Fruit fly (Drosophila melanogaster) whole organism, embryonic: ENCODE results near the gene CCT7.
A peak's percentile ranks its signal among the peaks of the same experiment; 100 is the strongest.

Experiments
- Atf6 ChIP-seq: fragments of 200-800 bp; sonication (Bioruptor generic); IDR thresholded peaks from 2 replicates; pipeline ENCODE4 v1.3.6; 2022; ENCODE audit warnings: missing biosample characterization, missing genetic modification characterization
- B-H1 ChIP-seq: fragments of 200-800 bp; sonication (Bioruptor generic); IDR thresholded peaks from 3 replicates; pipeline ENCODE4 v1.3.6; 2022; ENCODE audit warnings: missing biosample characterization, missing genetic modification characterization
- BEAF-32 ChIP-seq: fragments of 200-800 bp; sonication (Bioruptor generic); optimal IDR thresholded peaks from 3 replicates; lab custom pipeline; 2017; ENCODE audit warnings: missing biosample characterization, missing genetic modification characterization, mild to moderate bottlenecking, moderate library complexity, missing genetic modification reagents
- CG10565 ChIP-seq: fragments of 200-800 bp; sonication (Bioruptor generic); optimal IDR thresholded peaks from 3 replicates; lab custom pipeline; 2016; ENCODE audit warnings: missing biosample characterization, mild to moderate bottlenecking, missing genetic modification characterization
- CG10654 ChIP-seq: fragments of 200-800 bp; sonication (Bioruptor generic); optimal IDR thresholded peaks from 2 replicates; lab custom pipeline; 2016; ENCODE audit warnings: missing biosample characterization, missing genetic modification characterization
- CG11560 ChIP-seq: fragments of 200-800 bp; sonication (Bioruptor generic); IDR thresholded peaks from 3 replicates; pipeline ENCODE4 v1.3.6; 2022; ENCODE audit warnings: missing biosample characterization, missing genetic modification characterization
- CG12104 ChIP-seq: fragments of 200-800 bp; sonication (Bioruptor generic); optimal IDR thresholded peaks from 3 replicates; lab custom pipeline; 2016; ENCODE audit warnings: missing biosample characterization, missing genetic modification characterization
- CG12659 ChIP-seq: fragments of 200-800 bp; sonication (Bioruptor generic); optimal IDR thresholded peaks from 3 replicates; lab custom pipeline; 2017; ENCODE audit warnings: mild to moderate bottlenecking, missing biosample characterization, missing genetic modification reagents, missing genetic modification characterization
- CG13775 ChIP-seq: fragments of 200-800 bp; sonication (Bioruptor generic); optimal IDR thresholded peaks from 3 replicates; lab custom pipeline; 2017; ENCODE audit warnings: missing biosample characterization, mild to moderate bottlenecking, missing genetic modification characterization
- CG14860 ChIP-seq: fragments of 200-800 bp; sonication (Bioruptor generic); IDR thresholded peaks from 3 replicates; pipeline ENCODE4 v1.3.6; 2022; ENCODE audit warnings: missing biosample characterization, missing genetic modification characterization; ENCODE audit not compliant: partially characterized antibody
- CG17359 ChIP-seq: fragments of 200-800 bp; sonication (Bioruptor generic); optimal IDR thresholded peaks from 3 replicates; lab custom pipeline; 2018; ENCODE audit warnings: missing biosample characterization, mild to moderate bottlenecking, missing genetic modification characterization, moderate library complexity
- CG17612 ChIP-seq: fragments of 200-800 bp; sonication (Bioruptor generic); IDR thresholded peaks from 2 replicates; pipeline ENCODE4 v1.3.6; 2022; ENCODE audit warnings: missing biosample characterization, missing genetic modification characterization
- CG18764 ChIP-seq: fragments of 200-800 bp; sonication (Bioruptor generic); optimal IDR thresholded peaks from 3 replicates; lab custom pipeline; 2016; ENCODE audit warnings: missing biosample characterization, missing genetic modification characterization
- CG2129 ChIP-seq: fragments of 200-800 bp; sonication (Bioruptor generic); IDR thresholded peaks from 2 replicates; pipeline ENCODE4 v1.3.6; 2022; ENCODE audit warnings: missing biosample characterization, missing genetic modification characterization; ENCODE audit not compliant: partially characterized antibody
- CG30020 ChIP-seq: fragments of 200-800 bp; optimal IDR thresholded peaks from 2 replicates; lab custom pipeline; 2019; ENCODE audit warnings: missing biosample characterization, mild to moderate bottlenecking, missing genetic modification characterization, moderate library complexity
- CG32772 ChIP-seq: fragments of 200-800 bp; sonication (Bioruptor generic); IDR thresholded peaks from 2 replicates; pipeline ENCODE4 v1.3.6; 2022; ENCODE audit warnings: missing biosample characterization, missing genetic modification characterization
- CG33557 ChIP-seq: fragments of 200-800 bp; sonication (Bioruptor generic); optimal IDR thresholded peaks from 2 replicates; lab custom pipeline; 2019; ENCODE audit warnings: missing biosample characterization, mild to moderate bottlenecking, missing genetic modification characterization, moderate library complexity
- CG34224 ChIP-seq: fragments of 200-800 bp; sonication (Bioruptor generic); IDR thresholded peaks from 3 replicates; pipeline ENCODE4 v1.3.6; 2022; ENCODE audit warnings: missing biosample characterization, missing genetic modification characterization; ENCODE audit not compliant: partially characterized antibody
- CG34376 ChIP-seq: fragments of 200-800 bp; sonication (Bioruptor generic); optimal IDR thresholded peaks from 2 replicates; lab custom pipeline; 2018; ENCODE audit warnings: missing biosample characterization, mild to moderate bottlenecking, missing genetic modification characterization
- CG34422 ChIP-seq: fragments of 200-800 bp; sonication (Bioruptor generic); IDR thresholded peaks from 3 replicates; pipeline ENCODE4 v1.3.6; 2022; ENCODE audit warnings: missing biosample characterization, missing genetic modification characterization
- CG3838 ChIP-seq: fragments of 200-800 bp; sonication (Bioruptor generic); optimal IDR thresholded peaks from 3 replicates; lab custom pipeline; 2016; ENCODE audit warnings: missing biosample characterization, missing genetic modification characterization
- CG4282 ChIP-seq: fragments of 200-800 bp; sonication (Bioruptor generic); optimal IDR thresholded peaks from 2 replicates; lab custom pipeline; 2016; ENCODE audit warnings: missing biosample characterization, missing genetic modification characterization
- CG4360 ChIP-seq: fragments of 200-800 bp; sonication (Bioruptor generic); IDR thresholded peaks from 2 replicates; pipeline ENCODE4 v1.3.6; 2022; ENCODE audit warnings: missing biosample characterization, missing genetic modification characterization
- CG5953 ChIP-seq: fragments of 200-800 bp; sonication (Bioruptor generic); IDR thresholded peaks from 2 replicates; pipeline ENCODE4 v1.3.6; 2022; ENCODE audit warnings: missing biosample characterization, missing genetic modification characterization
- CG7357 ChIP-seq: fragments of 200-800 bp; sonication (Bioruptor generic); IDR thresholded peaks from 3 replicates; pipeline ENCODE4 v1.3.6; 2022; ENCODE audit warnings: missing biosample characterization, missing genetic modification characterization
- CG7786 ChIP-seq: fragments of 200-800 bp; sonication (Bioruptor generic); optimal IDR thresholded peaks from 2 replicates; lab custom pipeline; 2016; ENCODE audit warnings: missing biosample characterization, missing genetic modification characterization
- Gug ChIP-seq: fragments of 200-800 bp; sonication (Bioruptor generic); IDR thresholded peaks from 4 replicates; pipeline ENCODE4 v1.3.6; 2022; ENCODE audit warnings: missing biosample characterization, missing genetic modification characterization
- HmgD ChIP-seq: fragments of 200-800 bp; sonication (Bioruptor generic); optimal IDR thresholded peaks from 3 replicates; lab custom pipeline; 2016; ENCODE audit warnings: missing biosample characterization, missing genetic modification characterization
- Lhr ChIP-seq: fragments of 200-800 bp; sonication (Bioruptor generic); optimal IDR thresholded peaks from 3 replicates; lab custom pipeline; 2017; ENCODE audit warnings: mild to moderate bottlenecking, missing biosample characterization, missing genetic modification reagents, missing genetic modification characterization
- Rfx ChIP-seq: fragments of 200-800 bp; sonication (Bioruptor generic); IDR thresholded peaks from 2 replicates; pipeline ENCODE4 v1.3.6; 2022; ENCODE audit warnings: missing biosample characterization, missing genetic modification characterization
- Trl ChIP-seq, 3 experiments: fragments of >200 bp in 2 of 3; fragments of 200-800 bp in 1 of 3; sonication (Bioruptor generic) in 1 of 3; optimal IDR thresholded peaks; 2 replicates in 1 of 3; 3 replicates in 2 of 3; lab custom pipeline; 2016 to 2017; ENCODE audit warnings: missing biosample characterization in 1 of 3, missing genetic modification characterization in 1 of 3
- ap ChIP-seq: fragments of 200-800 bp; sonication (Bioruptor generic); IDR thresholded peaks from 2 replicates; pipeline ENCODE4 v1.3.6; 2022; ENCODE audit warnings: missing biosample characterization, missing genetic modification characterization
- ase ChIP-seq: fragments of 200-800 bp; sonication (Bioruptor generic); IDR thresholded peaks from 3 replicates; pipeline ENCODE4 v1.3.6; 2022; ENCODE audit warnings: missing biosample characterization, missing genetic modification characterization
- az2 ChIP-seq: fragments of 200-800 bp; sonication (Bioruptor generic); optimal IDR thresholded peaks from 3 replicates; lab custom pipeline; 2016; ENCODE audit warnings: missing biosample characterization, missing genetic modification characterization
- bsh ChIP-seq, 2 experiments: fragments of 200-800 bp; sonication (Bioruptor generic); optimal IDR thresholded peaks; 2 replicates each; lab custom pipeline; 2017 to 2018; ENCODE audit warnings: mild to moderate bottlenecking in 2 of 2, missing biosample characterization in 2 of 2, missing genetic modification characterization in 2 of 2, moderate library complexity in 1 of 2
- chn ChIP-seq: fragments of 200-800 bp; sonication (Bioruptor generic); optimal IDR thresholded peaks from 2 replicates; lab custom pipeline; 2016; ENCODE audit warnings: missing biosample characterization, missing genetic modification characterization
- eve ChIP-seq, 2 experiments: fragments of >200 bp; optimal IDR thresholded peaks; 2 replicates each; lab custom pipeline; 2017; ENCODE audit warnings: missing biosample characterization in 2 of 2, missing genetic modification characterization in 2 of 2
- eyg ChIP-seq: fragments of 200-800 bp; sonication (Bioruptor generic); optimal IDR thresholded peaks from 3 replicates; lab custom pipeline; 2016; ENCODE audit warnings: missing biosample characterization, missing genetic modification characterization
- grn ChIP-seq: fragments of 200-800 bp; sonication (Bioruptor generic); optimal IDR thresholded peaks from 3 replicates; lab custom pipeline; 2017; ENCODE audit warnings: missing biosample characterization, missing genetic modification characterization
- ham ChIP-seq: fragments of 200-800 bp; sonication (Bioruptor generic); IDR thresholded peaks from 2 replicates; pipeline ENCODE4 v1.3.6; 2022; ENCODE audit warnings: missing biosample characterization, missing genetic modification characterization
- jigr1 ChIP-seq: fragments of 200-800 bp; sonication (Bioruptor generic); IDR thresholded peaks from 3 replicates; pipeline ENCODE4 v1.3.6; 2022; ENCODE audit warnings: missing biosample characterization, missing genetic modification characterization
- nmo ChIP-seq: fragments of 200-800 bp; sonication (Bioruptor generic); optimal IDR thresholded peaks from 2 replicates; lab custom pipeline; 2018; ENCODE audit warnings: missing biosample characterization, mild to moderate bottlenecking, missing genetic modification characterization, moderate library complexity
- nom ChIP-seq: fragments of 200-800 bp; sonication (Bioruptor generic); optimal IDR thresholded peaks from 2 replicates; lab custom pipeline; 2017; ENCODE audit warnings: missing biosample characterization, missing genetic modification characterization, mild to moderate bottlenecking, moderate library complexity, missing genetic modification reagents
- run ChIP-seq: fragments of 200-800 bp; sonication (Bioruptor generic); optimal IDR thresholded peaks from 3 replicates; lab custom pipeline; 2018; ENCODE audit warnings: missing biosample characterization, mild to moderate bottlenecking, missing genetic modification characterization
- sd ChIP-seq: fragments of 200-800 bp; sonication (Bioruptor generic); optimal IDR thresholded peaks from 3 replicates; lab custom pipeline; 2018; ENCODE audit warnings: missing biosample characterization, mild to moderate bottlenecking, missing genetic modification characterization, moderate library complexity
- stwl ChIP-seq: fragments of 200-800 bp; sonication (Bioruptor generic); optimal IDR thresholded peaks from 3 replicates; lab custom pipeline; 2018; ENCODE audit warnings: missing biosample characterization, mild to moderate bottlenecking, missing genetic modification characterization, moderate library complexity
- sug ChIP-seq: fragments of 200-800 bp; optimal IDR thresholded peaks from 2 replicates; lab custom pipeline; 2019; ENCODE audit warnings: missing biosample characterization, mild to moderate bottlenecking, missing genetic modification characterization, moderate library complexity
- tll ChIP-seq, 2 experiments: fragments of 200-800 bp in 1 of 2; fragments of >200 bp in 1 of 2; sonication (Bioruptor generic) in 1 of 2; optimal IDR thresholded peaks; 2 replicates each; lab custom pipeline; 2017 to 2019; ENCODE audit warnings: missing biosample characterization in 2 of 2, missing genetic modification characterization in 2 of 2, mild to moderate bottlenecking in 1 of 2, moderate library complexity in 1 of 2
- unpg ChIP-seq: fragments of 200-800 bp; sonication (Bioruptor generic); optimal IDR thresholded peaks from 3 replicates; lab custom pipeline; 2018; ENCODE audit warnings: missing biosample characterization, mild to moderate bottlenecking, missing genetic modification characterization, moderate library complexity
- wek ChIP-seq: fragments of 200-800 bp; sonication (Bioruptor generic); optimal IDR thresholded peaks from 3 replicates; lab custom pipeline; 2018; ENCODE audit warnings: missing biosample characterization, mild to moderate bottlenecking, missing genetic modification characterization, moderate library complexity

The CCT7 gene

DNA sequence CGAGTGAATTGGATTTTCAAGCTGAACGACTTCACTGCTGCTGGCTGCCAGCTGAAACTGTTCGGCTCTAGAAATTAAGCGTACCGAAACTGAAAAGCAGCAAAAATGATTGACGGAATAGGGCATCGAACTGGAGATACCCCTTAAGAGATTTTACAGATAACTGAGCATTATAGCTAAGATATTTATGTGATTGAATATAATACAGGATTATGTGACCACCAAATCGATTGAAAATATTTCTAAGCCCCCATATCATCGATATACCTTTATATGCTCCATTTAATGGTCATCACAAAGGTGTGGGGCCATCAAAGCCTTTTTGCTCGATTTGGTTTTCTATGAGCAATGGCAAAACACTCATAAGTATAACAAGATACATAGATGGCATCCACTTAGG, 16.6 kb upstream of the CCT7 start (continued):
- no peak for TF ChIP-seq BEAF-32
- no peak for TF ChIP-seq CG12104
- TF ChIP-seq jigr1 (GFP tag; lab: Robert Waterston, UW), result no peak
- no peak for TF ChIP-seq run (tag; lab: Kevin White, UChicago)
- TF ChIP-seq az2 (GFP tag; lab: Kevin White, UChicago), result no peak
- peak; percentile 10 for TF ChIP-seq CG7786 (GFP tag; lab: Kevin White, UChicago)
- no peak for TF ChIP-seq Lhr (GFP tag; lab: Kevin White, UChicago)
- TF ChIP-seq B-H1 (GFP tag; lab: Robert Waterston, UW), result peak; percentile 47; the same call in 2 of the 3 replicates
- TF ChIP-seq CG34224 (GFP tag; lab: Robert Waterston, UW), result no peak
- TF ChIP-seq Gug (GFP tag; lab: Robert Waterston, UW), result 0 out of 4 replicates have a peak, but pooled peaks have one; percentile 2
- TF ChIP-seq CG10565 (GFP tag; lab: Kevin White, UChicago), result no peak
- TF ChIP-seq CG34422 (GFP tag; lab: Robert Waterston, UW), result peak; percentile 62; the same call in 2 of the 3 replicates
- no peak for TF ChIP-seq unpg (GFP tag; lab: Kevin White, UChicago)
- peak; percentile 84 for TF ChIP-seq Rfx
- no peak for TF ChIP-seq CG4282 (GFP tag; lab: Kevin White, UChicago)
- no peak for TF ChIP-seq CG18764
- no peak for TF ChIP-seq ase (GFP tag; lab: Robert Waterston, UW)
- no peak for TF ChIP-seq sug (tag; lab: Kevin White, UChicago)
- TF ChIP-seq CG11560 (tag; lab: Robert Waterston, UW), result no peak
- TF ChIP-seq wek (GFP tag; lab: Kevin White, UChicago), result no peak
- TF ChIP-seq CG10654 (GFP tag; lab: Kevin White, UChicago), result no peak
- TF ChIP-seq grn, result no peak
- no peak for TF ChIP-seq CG34376 (GFP tag; lab: Kevin White, UChicago)
- TF ChIP-seq CG17612 (GFP tag; lab: Robert Waterston, UW), result no peak
- no peak for TF ChIP-seq CG3838 (GFP tag; lab: Kevin White, UChicago)
- no peak for TF ChIP-seq CG12659 (GFP tag; lab: Kevin White, UChicago)
- no peak for TF ChIP-seq bsh (GFP tag; optimal IDR thresholded peaks at IDR 0.05; lab: Kevin White, UChicago)
- TF ChIP-seq Trl (optimal IDR thresholded peaks at IDR 0.05; lab: Kevin White, UChicago), result no peak
- TF ChIP-seq Trl (GFP tag; optimal IDR thresholded peaks at IDR 0.05; lab: Kevin White, UChicago), result peak; percentile 24
- no peak for TF ChIP-seq tll (GFP tag; optimal IDR thresholded peaks at IDR 0.05; lab: Kevin White, UChicago)
- TF ChIP-seq CG13775 (GFP tag; lab: Kevin White, UChicago), result no peak
- TF ChIP-seq CG32772 (GFP tag; lab: Robert Waterston, UW), result peak; percentile 37; the same call in 1 of the 2 replicates
- no peak for TF ChIP-seq stwl (tag; lab: Kevin White, UChicago)
- TF ChIP-seq eyg (GFP tag; lab: Kevin White, UChicago), result no peak
- TF ChIP-seq nmo (GFP tag; lab: Kevin White, UChicago), result peak; percentile 22
- TF ChIP-seq CG17359 (tag; lab: Kevin White, UChicago), result no peak
- no peak for TF ChIP-seq ham (GFP tag; lab: Robert Waterston, UW)
- TF ChIP-seq sd (tag; lab: Kevin White, UChicago), result no peak
- no peak for TF ChIP-seq CG4360 (GFP tag; lab: Robert Waterston, UW)
- TF ChIP-seq nom, result no peak
- TF ChIP-seq ap (GFP tag; lab: Robert Waterston, UW), result no peak
- no peak for TF ChIP-seq CG2129
- TF ChIP-seq eve (GFP tag; optimal IDR thresholded peaks at IDR 0.05; lab: Kevin White, UChicago), result no peak
- peak; percentile 23 for TF ChIP-seq chn (GFP tag; lab: Kevin White, UChicago)
- no peak for TF ChIP-seq CG30020 (tag; lab: Kevin White, UChicago)
- no peak for TF ChIP-seq HmgD (GFP tag; lab: Kevin White, UChicago)
- no peak for TF ChIP-seq CG33557
- peak; percentile 79 for TF ChIP-seq Atf6 (GFP tag; lab: Robert Waterston, UW)
- TF ChIP-seq CG7357 (GFP tag; lab: Robert Waterston, UW), result 0 out of 3 replicates have a peak, but pooled peaks have one; percentile 44
- TF ChIP-seq CG5953, result no peak
- TF ChIP-seq CG14860, result no peak
